Worm (Caenorhabditis elegans): Measurements from ENCODE around the gene F29A7.4.

Gene F29A7.4

ce11 chrII:2736156-2736728 lies 13.6 kb upstream of the F29A7.4 start, which contains the start of gene T05A8.8:
Gene T05A8.8, plus strand, starts transcription at chrII:2736678.
- TF ChIP-seq nhr-120 (GFP tag; IDR thresholded peaks at IDR 0.05) (0 out of 2 replicates have a peak, but pooled peaks have one; percentile 40), madf-6 (GFP tag; IDR thresholded peaks at IDR 0.05) (peak; percentile 32; the same call in 1 of the 2 replicates), hsf-1 (GFP tag; IDR thresholded peaks at IDR 0.05) (0 out of 2 replicates have a peak, but pooled peaks have one; percentile 15), lin-26 (GFP tag; IDR thresholded peaks at IDR 0.05) (peak; percentile 50; the same call in 1 of the 2 replicates), F57C9.4 (tag; optimal IDR thresholded peaks at IDR 0.05) (no peak), rpc-1 (optimal IDR thresholded peaks at IDR 0.05) (peak; percentile 48), rpc-1 (tag; optimal IDR thresholded peaks at IDR 0.05) (peak; percentile 74), tbp1 (GFP tag; optimal IDR thresholded peaks at IDR 0.05) (peak; percentile 86), F57A8.1 (GFP tag; optimal IDR thresholded peaks at IDR 0.05) (no peak), nfyb-1 (GFP tag; IDR thresholded peaks at IDR 0.05) (0 out of 2 replicates have a peak, but pooled peaks have one; percentile 14), atf-7 (tag; optimal IDR thresholded peaks at IDR 0.05) (no peak), D2030.7 (GFP tag; IDR thresholded peaks at IDR 0.05) (peak; percentile 45), ceh-79 (tag; optimal IDR thresholded peaks at IDR 0.05) (no peak), hmg-1.2 (GFP tag; IDR thresholded peaks at IDR 0.05) (peak; percentile 23; the same call in 1 of the 2 replicates)

ce11 chrII:2736938-2737337 lies 12.9 kb upstream of the F29A7.4 start:
- TF ChIP-seq egrh-3 (GFP tag; IDR thresholded peaks at IDR 0.05) (peak; percentile 50), sptf-2 (GFP tag; optimal IDR thresholded peaks at IDR 0.05) (peak; percentile 14), zfh-2 (GFP tag; conservative IDR thresholded peaks at IDR 0.05) (peak; percentile 70), B0336.3 (GFP tag; IDR thresholded peaks at IDR 0.05) (no peak), snpc-4 (GFP tag; optimal IDR thresholded peaks at IDR 0.05) (no peak), snpc-4 (tag; optimal IDR thresholded peaks at IDR 0.05) (peak in 2 of 4 experiments; percentile 30 to 66), D2030.7 (GFP tag; IDR thresholded peaks at IDR 0.05) (0 out of 2 replicates have a peak, but pooled peaks have one; percentile 22), efl-1 (GFP tag; optimal IDR thresholded peaks at IDR 0.05) (no peak)

- TF ChIP-seq ama-1 (optimal IDR thresholded peaks at IDR 0.05) (no peak), ama-1 (GFP tag; optimal IDR thresholded peaks at IDR 0.05) (no peak), F57A8.1 (GFP tag; optimal IDR thresholded peaks at IDR 0.05) (no peak)
Measured at ce11 chrII:2739619-2740018, 10.2 kb upstream of the F29A7.4 start, which contains the start of gene T05A8.6. Gene T05A8.6, minus strand, starts transcription at chrII:2739719.

ce11 chrII:2741405-2741804 lies 8.4 kb upstream of the F29A7.4 start:
- TF ChIP-seq F52B5.7 (tag; optimal IDR thresholded peaks at IDR 0.05) (peak; percentile 52), F37B4.10 (GFP tag; IDR thresholded peaks at IDR 0.05) (0 out of 2 replicates have a peak, but pooled peaks have one; percentile 4), dox-1 (GFP tag; IDR thresholded peaks at IDR 0.05) (0 out of 2 replicates have a peak, but pooled peaks have one; percentile 9), ets-4 (GFP tag; optimal IDR thresholded peaks at IDR 0.05) (no peak), zfh-2 (GFP tag; conservative IDR thresholded peaks at IDR 0.05) (peak; percentile 89), egrh-3 (GFP tag; IDR thresholded peaks at IDR 0.05) (peak; percentile 91), snpc-3.4 (tag; optimal IDR thresholded peaks at IDR 0.05) (no peak), F57A8.1 (GFP tag; optimal IDR thresholded peaks at IDR 0.05) (peak; percentile 29)

- no peak for TF ChIP-seq cebp-1 (GFP tag; IDR thresholded peaks at IDR 0.05)
- TF ChIP-seq cebp-1 (tag; optimal IDR thresholded peaks at IDR 0.05): no peak
- TF ChIP-seq nfya-2 (GFP tag; IDR thresholded peaks at IDR 0.05): no peak
- no peak for TF ChIP-seq ama-1 (optimal IDR thresholded peaks at IDR 0.05)
- no peak for TF ChIP-seq ama-1 (GFP tag; optimal IDR thresholded peaks at IDR 0.05)
- TF ChIP-seq lsy-27 (tag; optimal IDR thresholded peaks at IDR 0.05; ENCODE audit: borderline replicate concordance, insufficient read depth): no peak
- no peak for TF ChIP-seq F10E7.11 (tag; optimal IDR thresholded peaks at IDR 0.05)
- TF ChIP-seq hrde-1 (tag; optimal IDR thresholded peaks at IDR 0.05; ENCODE audit: borderline replicate concordance): no peak
- TF ChIP-seq dpl-1 (GFP tag; optimal IDR thresholded peaks at IDR 0.05): no peak
- no peak for TF ChIP-seq Y53F4B.3 (GFP tag; IDR thresholded peaks at IDR 0.05)
- no peak for TF ChIP-seq fkh-3 (tag; optimal IDR thresholded peaks at IDR 0.05)
- TF ChIP-seq nfya-1 (tag; optimal IDR thresholded peaks at IDR 0.05; ENCODE audit: borderline replicate concordance, insufficient read depth): no peak
- TF ChIP-seq K12H6.12 (tag; optimal IDR thresholded peaks at IDR 0.05): no peak
- no peak for TF ChIP-seq Y56A3A.18 (GFP tag; IDR thresholded peaks at IDR 0.05)
- no peak for TF ChIP-seq ztf-22 (GFP tag; optimal IDR thresholded peaks at IDR 0.05)
- no peak for TF ChIP-seq F57A8.1 (GFP tag; optimal IDR thresholded peaks at IDR 0.05)
- no peak for TF ChIP-seq tbx-9 (tag; optimal IDR thresholded peaks at IDR 0.05; ENCODE audit: borderline replicate concordance)
- TF ChIP-seq lin-26 (GFP tag; IDR thresholded peaks at IDR 0.05): no peak
Measured at ce11 chrII:2742251-2742650, 7.5 kb upstream of the F29A7.4 start, which contains the start of gene T05A8.7. Gene T05A8.7, minus strand, starts transcription at chrII:2742351.

Data from whole organism, young adult.